Worm (Caenorhabditis elegans) whole organism, midembryonic: ENCODE data around the gene srx-129.

Experiments used
- T22C8.4 ChIP-seq: fragments of 200-800 bp; sonication (Bioruptor generic); IDR thresholded peaks from 2 replicates; pipeline ENCODE4 v1.3.6; 2022; ENCODE audit warnings: missing genetic modification characterization, missing compliant biosample characterization
- cog-1 ChIP-seq: sonication (generic microtip); optimal IDR thresholded peaks from 2 replicates; lab custom pipeline; 2016; ENCODE audit warnings: missing genetic modification characterization, missing compliant biosample characterization
- flt-1 ChIP-seq: fragments of 200-800 bp; sonication (Bioruptor generic); IDR thresholded peaks from 2 replicates; pipeline ENCODE4 v1.3.6; 2022; ENCODE audit warnings: missing genetic modification characterization, missing compliant biosample characterization
- klf-2 ChIP-seq: fragments of 200-800 bp; sonication (Bioruptor generic); conservative IDR thresholded peaks from 2 replicates; pipeline ENCODE4 v1.3.6; 2022; ENCODE audit warnings: missing genetic modification reagents, missing genetic modification characterization, missing compliant biosample characterization
- med-1 ChIP-seq: sonication (generic microtip); optimal IDR thresholded peaks from 2 replicates; lab custom pipeline; 2017; ENCODE audit warnings: missing genetic modification characterization, mild to moderate bottlenecking, missing compliant biosample characterization, antibody characterized with exemption, missing genetic modification reagents; ENCODE audit not compliant: insufficient read depth
- ref-1 ChIP-seq: fragments of 200-800 bp; sonication (Bioruptor generic); conservative IDR thresholded peaks from 2 replicates; pipeline ENCODE4 v1.3.6; 2022; ENCODE audit warnings: missing genetic modification reagents, missing genetic modification characterization, missing compliant biosample characterization
- tab-1 ChIP-seq: fragments of 200-800 bp; sonication (Bioruptor generic); IDR thresholded peaks from 2 replicates; pipeline ENCODE4 v1.3.6; 2022; ENCODE audit warnings: missing genetic modification characterization, missing compliant biosample characterization
- ztf-23 ChIP-seq: fragments of 200-800 bp; sonication (Bioruptor generic); IDR thresholded peaks from 2 replicates; pipeline ENCODE4 v1.3.6; 2022; ENCODE audit warnings: missing genetic modification reagents, missing genetic modification characterization, missing compliant biosample characterization
- ztf-29 ChIP-seq: fragments of 200-800 bp; sonication (Bioruptor generic); IDR thresholded peaks from 2 replicates; pipeline ENCODE4 v1.3.6; 2022; ENCODE audit warnings: missing genetic modification reagents, missing genetic modification characterization, missing compliant biosample characterization

DNA sequence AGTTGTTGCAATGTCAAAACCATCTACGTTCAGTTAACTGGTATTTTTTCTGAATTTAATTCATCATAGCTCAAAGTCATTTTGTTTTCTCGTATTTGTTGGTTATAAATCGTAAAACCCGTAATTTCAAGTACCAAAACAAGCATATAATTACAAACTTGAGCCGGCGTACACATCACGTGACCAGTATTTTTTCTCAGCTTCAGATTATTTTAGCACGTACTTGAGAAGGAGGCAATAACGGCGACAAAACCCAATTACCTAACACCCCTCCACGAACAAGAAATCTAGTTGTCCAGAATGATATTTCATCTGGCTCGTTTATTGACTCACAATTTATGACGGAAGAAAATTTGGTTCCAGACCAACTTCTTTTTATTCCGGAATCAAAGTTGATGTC lies 24.9 kb downstream of the srx-129 start, which contains the start of gene srx-135:
- TF ChIP-seq cog-1 (tag; lab: Kevin White, UChicago) = no peak
- no peak for TF ChIP-seq ref-1 (GFP tag; lab: Robert Waterston, UW)
- TF ChIP-seq flt-1 (GFP tag; lab: Robert Waterston, UW) = no peak
- no peak for TF ChIP-seq klf-2 (GFP tag; lab: Robert Waterston, UW)
- TF ChIP-seq ztf-29 (GFP tag; lab: Robert Waterston, UW) = no peak
- TF ChIP-seq tab-1 (GFP tag; lab: Robert Waterston, UW) = no peak
- no peak for TF ChIP-seq T22C8.4
- TF ChIP-seq ztf-23 (GFP tag; lab: Robert Waterston, UW) = no peak
- no peak for TF ChIP-seq med-1 (GFP tag; lab: Kevin White, UChicago)
